Worm (Caenorhabditis elegans): ENCODE data around the gene R12C12.7.

Gene R12C12.7

DNA sequence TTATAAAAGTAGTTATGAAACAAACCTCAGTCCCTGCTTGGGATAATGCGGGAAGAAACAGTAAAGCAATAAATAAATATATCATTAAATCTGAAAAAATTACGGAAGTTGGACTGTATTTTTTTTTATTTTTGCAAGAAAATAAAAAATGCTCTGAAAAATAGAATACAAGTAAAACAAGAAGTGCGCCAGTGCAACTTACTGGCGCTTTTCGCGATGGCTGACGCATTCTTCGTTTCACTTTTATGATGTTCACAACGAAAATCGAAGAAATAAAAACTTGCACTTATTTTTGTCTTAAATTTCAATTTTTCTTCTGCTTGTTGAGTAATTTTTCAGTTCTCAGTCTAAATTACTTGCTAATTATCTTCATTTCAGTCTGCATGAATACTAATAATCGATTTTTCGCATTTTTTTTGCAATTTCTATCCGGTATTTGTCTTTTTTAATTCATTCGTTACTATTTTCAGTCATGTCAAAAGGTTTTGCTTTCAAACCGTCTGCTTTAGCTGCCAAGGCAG, 8.1 kb downstream of the R12C12.7 start, which contains the start of the genes R12C12.6 and ran-5 (continued):
- TF ChIP-seq mab-9 (GFP tag; IDR thresholded peaks at IDR 0.05) (peak; percentile 57; the same call in 1 of the 2 replicates), lir-3 (tag; optimal IDR thresholded peaks at IDR 0.05; ENCODE audit: poor library complexity) (peak; percentile 72), blmp-1 (tag; optimal IDR thresholded peaks at IDR 0.05) (peak; percentile 79), hlh-17 (GFP tag; optimal IDR thresholded peaks at IDR 0.05; ENCODE audit: borderline replicate concordance) (no peak), nhr-28 (tag; optimal IDR thresholded peaks at IDR 0.05) (no peak), alr-1 (tag; optimal IDR thresholded peaks at IDR 0.05; ENCODE audit: borderline replicate concordance) (no peak), nhr-237 (tag; optimal IDR thresholded peaks at IDR 0.05) (peak; percentile 58), lin-39 (tag; optimal IDR thresholded peaks at IDR 0.05) (peak; percentile 76), ceh-63 (GFP tag; optimal IDR thresholded peaks at IDR 0.05) (no peak), fkh-10 (GFP tag; optimal IDR thresholded peaks at IDR 0.05) (peak; percentile 32), mef-2 (tag; optimal IDR thresholded peaks at IDR 0.05) (no peak), hlh-4 (tag; optimal IDR thresholded peaks at IDR 0.05) (no peak), ztf-11 (tag; optimal IDR thresholded peaks at IDR 0.05) (peak in 1 of 2 experiments; percentile 68), ceh-90 (tag; optimal IDR thresholded peaks at IDR 0.05) (peak; percentile 15), sup-37 (GFP tag; optimal IDR thresholded peaks at IDR 0.05) (peak; percentile 69), nhr-85 (tag) (peak; percentile 94), xbp-1 (tag; optimal IDR thresholded peaks at IDR 0.05) (peak; percentile 87), nhr-12 (tag; optimal IDR thresholded peaks at IDR 0.05) (no peak), mep-1 (tag; optimal IDR thresholded peaks at IDR 0.05) (peak; percentile 93), ztf-4 (tag; optimal IDR thresholded peaks at IDR 0.05) (peak; percentile 62), lin-35 (GFP tag; optimal IDR thresholded peaks at IDR 0.05) (peak; percentile 83 to 86), C04F5.9 (tag; optimal IDR thresholded peaks at IDR 0.05) (peak; percentile 60), nhr-19 (GFP tag; conservative IDR thresholded peaks at IDR 0.05) (peak; percentile 87), fos-1 (tag; optimal IDR thresholded peaks at IDR 0.05) (peak; percentile 79), sox-4 (tag; optimal IDR thresholded peaks at IDR 0.05) (peak; percentile 70), aha-1 (tag; optimal IDR thresholded peaks at IDR 0.05) (no peak), nhr-71 (tag; optimal IDR thresholded peaks at IDR 0.05) (peak; percentile 92), unc-86 (tag; optimal IDR thresholded peaks at IDR 0.05) (peak; percentile 78), pax-3 (tag; optimal IDR thresholded peaks at IDR 0.05) (no peak), efl-3 (GFP tag; optimal IDR thresholded peaks at IDR 0.05) (no peak), egl-27 (tag; optimal IDR thresholded peaks at IDR 0.05) (no peak), fkh-8 (tag; optimal IDR thresholded peaks at IDR 0.05) (peak; percentile 69), C34B4.2 (tag; optimal IDR thresholded peaks at IDR 0.05) (no peak), tlp-1 (tag; optimal IDR thresholded peaks at IDR 0.05) (no peak), nhr-77 (tag; optimal IDR thresholded peaks at IDR 0.05) (peak; percentile 66), tbx-2 (tag; optimal IDR thresholded peaks at IDR 0.05) (peak; percentile 85), ceh-82 (tag; optimal IDR thresholded peaks at IDR 0.05) (peak; percentile 82 to 91 (median 87)), unc-30 (tag; optimal IDR thresholded peaks at IDR 0.05) (no peak), pqm-1 (tag; optimal IDR thresholded peaks at IDR 0.05) (no peak), C16A3.4 (tag; optimal IDR thresholded peaks at IDR 0.05) (peak; percentile 85), lin-14 (GFP tag; optimal IDR thresholded peaks at IDR 0.05) (peak; percentile 82), swsn-7 (tag; optimal IDR thresholded peaks at IDR 0.05) (peak; percentile 91), rnt-1 (tag; optimal IDR thresholded peaks at IDR 0.05) (peak; percentile 95), lsy-2 (tag; optimal IDR thresholded peaks at IDR 0.05) (peak; percentile 89 to 91), zip-4 (GFP tag; optimal IDR thresholded peaks at IDR 0.05) (peak; percentile 67)
